Worm (Caenorhabditis elegans) whole organism, early embryonic: ENCODE results near the gene F52D2.6.
A peak's percentile ranks its signal among the peaks of the same experiment; 100 is the strongest.

Experiments
- B0310.2 ChIP-seq: sonication (generic microtip); optimal IDR thresholded peaks from 2 replicates; lab custom pipeline; 2016; ENCODE audit warnings: mild to moderate bottlenecking, missing genetic modification characterization, missing compliant biosample characterization
- F13C5.2 ChIP-seq: sonication (generic microtip); optimal IDR thresholded peaks from 2 replicates; lab custom pipeline; 2017; ENCODE audit warnings: mild to moderate bottlenecking, missing genetic modification characterization, inconsistent platforms, missing compliant biosample characterization
- aly-1 ChIP-seq: sonication (generic microtip); optimal IDR thresholded peaks from 2 replicates; lab custom pipeline; 2016; ENCODE audit warnings: missing genetic modification characterization, missing compliant biosample characterization
- ama-1 ChIP-seq: fragments of 150-350 bp; optimal IDR thresholded peaks from 2 replicates; lab custom pipeline; 2014
- ceh-13 ChIP-seq: fragments of 200-800 bp; sonication (Bioruptor generic); optimal IDR thresholded peaks from 2 replicates; lab custom pipeline; 2018; ENCODE audit warnings: mild to moderate bottlenecking, missing genetic modification characterization, missing compliant biosample characterization
- ceh-36 ChIP-seq: sonication (generic microtip); optimal IDR thresholded peaks from 2 replicates; lab custom pipeline; 2016; ENCODE audit warnings: missing genetic modification characterization, inconsistent platforms, missing compliant biosample characterization
- ets-7 ChIP-seq: sonication (generic microtip); optimal IDR thresholded peaks from 2 replicates; lab custom pipeline; 2016; ENCODE audit warnings: missing genotype, missing genetic modification characterization, missing compliant biosample characterization
- flt-1 ChIP-seq: fragments of 200-800 bp; sonication (Bioruptor generic); IDR thresholded peaks from 2 replicates; pipeline ENCODE4 v1.3.6; 2022; ENCODE audit warnings: missing genetic modification characterization, missing compliant biosample characterization
- hmbx-1 ChIP-seq: sonication (generic microtip); optimal IDR thresholded peaks from 2 replicates; lab custom pipeline; 2016; ENCODE audit warnings: mild to moderate bottlenecking, missing genetic modification characterization, missing compliant biosample characterization
- hmg-4 ChIP-seq: fragments of 200-800 bp; sonication (Bioruptor generic); optimal IDR thresholded peaks from 2 replicates; lab custom pipeline; 2018; ENCODE audit warnings: mild to moderate bottlenecking, missing genetic modification characterization, missing compliant biosample characterization
- hnd-1 ChIP-seq: sonication (generic microtip); optimal IDR thresholded peaks from 2 replicates; lab custom pipeline; 2016; ENCODE audit warnings: missing genetic modification characterization, missing compliant biosample characterization
- pes-1 ChIP-seq: fragments of 200-800 bp; sonication (Bioruptor generic); IDR thresholded peaks from 2 replicates; pipeline ENCODE4 v1.3.6; 2022; ENCODE audit warnings: missing genetic modification reagents, missing genetic modification characterization, missing compliant biosample characterization
- scrt-1 ChIP-seq: fragments of 200-800 bp; sonication (Bioruptor generic); IDR thresholded peaks from 2 replicates; pipeline ENCODE4 v1.3.6; 2022; ENCODE audit warnings: missing genetic modification characterization, missing compliant biosample characterization
- sea-1 ChIP-seq: fragments of 200-800 bp; sonication (Bioruptor generic); conservative IDR thresholded peaks from 2 replicates; pipeline ENCODE4 v1.3.6; 2022; ENCODE audit warnings: missing genetic modification characterization, missing compliant biosample characterization
- tbx-11 ChIP-seq: fragments of 200-800 bp; sonication (Bioruptor generic); IDR thresholded peaks from 2 replicates; pipeline ENCODE4 v1.3.6; 2022; ENCODE audit warnings: missing genetic modification characterization, missing compliant biosample characterization
- tbx-37 ChIP-seq: fragments of 200-800 bp; sonication (Bioruptor generic); conservative IDR thresholded peaks from 2 replicates; pipeline ENCODE4 v1.3.6; 2022; ENCODE audit warnings: missing genetic modification reagents, missing genetic modification characterization, missing compliant biosample characterization
- tra-4 ChIP-seq: sonication (generic microtip); optimal IDR thresholded peaks from 2 replicates; lab custom pipeline; 2017; ENCODE audit warnings: missing genetic modification characterization, missing compliant biosample characterization

The F52D2.6 gene

DNA sequence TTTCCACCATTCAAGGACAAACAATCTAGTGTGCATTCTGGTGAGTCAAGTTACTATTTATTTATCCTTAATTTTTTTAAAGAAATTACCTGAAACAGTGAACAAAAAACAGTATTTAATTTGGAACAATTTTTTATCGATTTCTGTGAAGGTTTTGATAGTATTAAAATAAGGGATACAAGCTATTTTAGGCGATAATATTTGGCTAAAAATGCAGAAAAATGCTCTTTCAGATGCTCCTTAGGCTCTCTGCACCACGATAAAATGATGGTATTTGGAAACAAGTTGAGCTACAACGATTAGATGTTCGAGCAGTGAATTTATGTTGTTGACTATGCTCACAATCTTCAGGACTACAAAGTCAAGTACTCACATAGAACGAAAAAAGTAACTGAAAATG, at the start of gene F52D2.6:
TSS of gene F52D2.6 (plus strand) at position 301 of the 400 bp plus-strand sequence.
- TF ChIP-seq sea-1 (GFP tag; lab: Robert Waterston, UW) = no peak
- no peak for TF ChIP-seq scrt-1
- TF ChIP-seq ets-7 (tag; lab: Kevin White, UChicago) = no peak
- no peak for TF ChIP-seq hmbx-1 (tag; lab: Kevin White, UChicago)
- TF ChIP-seq tra-4 (tag; lab: Kevin White, UChicago) = no peak
- TF ChIP-seq aly-1 (tag; lab: Kevin White, UChicago) = no peak
- no peak for TF ChIP-seq ceh-36
- no peak for TF ChIP-seq tbx-11 (GFP tag; lab: Robert Waterston, UW)
- TF ChIP-seq F13C5.2 (tag; lab: Kevin White, UChicago) = no peak
- no peak for TF ChIP-seq flt-1 (GFP tag; lab: Robert Waterston, UW)
- no peak for TF ChIP-seq ama-1 (lab: Kevin White, UChicago)
- no peak for TF ChIP-seq pes-1 (GFP tag; lab: Robert Waterston, UW)
- no peak for TF ChIP-seq B0310.2
- TF ChIP-seq hnd-1 (tag; lab: Kevin White, UChicago) = no peak
- TF ChIP-seq tbx-37 (GFP tag; lab: Robert Waterston, UW) = no peak
- no peak for TF ChIP-seq ceh-13 (GFP tag; lab: Kevin White, UChicago)

DNA sequence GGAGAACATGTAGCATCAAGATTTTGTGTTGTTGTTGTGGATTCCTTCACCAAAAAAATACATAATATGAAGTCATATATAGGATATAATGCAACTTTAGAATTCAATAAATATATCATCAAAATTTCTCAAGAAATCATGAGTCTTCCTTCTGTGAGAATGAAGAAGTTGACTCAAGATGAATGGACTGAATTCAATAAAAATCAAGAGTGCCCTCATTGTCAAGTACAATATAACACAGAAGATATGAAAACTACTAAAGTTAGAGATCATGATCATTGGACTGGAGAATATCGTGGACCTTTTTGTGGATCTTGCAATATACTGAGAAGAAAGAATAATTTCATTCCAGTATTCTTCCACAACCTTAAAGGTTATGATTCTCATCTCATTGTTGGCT, 40.4 kb upstream of the F52D2.6 start:
- no peak for TF ChIP-seq F13C5.2 (tag; lab: Kevin White, UChicago)
- no peak for TF ChIP-seq hmg-4
- TF ChIP-seq B0310.2 = no peak
- no peak for TF ChIP-seq ama-1 (lab: Kevin White, UChicago)
- no peak for TF ChIP-seq flt-1 (GFP tag; lab: Robert Waterston, UW)
- TF ChIP-seq ceh-13 (GFP tag; lab: Kevin White, UChicago) = no peak
- no peak for TF ChIP-seq sea-1 (GFP tag; lab: Robert Waterston, UW)

DNA sequence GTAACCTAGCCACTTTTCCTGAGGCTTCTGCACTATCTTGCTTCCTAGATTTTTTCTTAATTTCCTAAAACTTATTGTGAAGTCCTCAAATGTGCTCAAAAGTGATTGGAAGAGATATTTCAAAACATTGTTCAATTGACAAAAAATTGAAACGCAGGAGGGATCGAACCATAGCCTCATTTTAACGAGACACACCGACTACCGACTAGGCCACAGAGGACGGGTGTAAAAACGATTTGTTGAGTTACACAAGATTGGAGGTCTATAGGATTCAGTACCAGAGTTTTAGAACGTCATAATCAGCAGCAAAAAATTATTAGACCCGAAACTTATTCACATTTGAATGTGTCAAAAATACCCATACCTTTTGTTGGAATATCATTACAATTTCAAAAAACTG, 36.5 kb upstream of the F52D2.6 start:
- 0 out of 2 replicates have a peak, but pooled peaks have one; percentile 8 for TF ChIP-seq flt-1 (GFP tag; lab: Robert Waterston, UW)
- TF ChIP-seq tbx-11 (GFP tag; lab: Robert Waterston, UW) = no peak
- peak; percentile 34; the same call in 1 of the 2 replicates for TF ChIP-seq pes-1 (GFP tag; lab: Robert Waterston, UW)

DNA sequence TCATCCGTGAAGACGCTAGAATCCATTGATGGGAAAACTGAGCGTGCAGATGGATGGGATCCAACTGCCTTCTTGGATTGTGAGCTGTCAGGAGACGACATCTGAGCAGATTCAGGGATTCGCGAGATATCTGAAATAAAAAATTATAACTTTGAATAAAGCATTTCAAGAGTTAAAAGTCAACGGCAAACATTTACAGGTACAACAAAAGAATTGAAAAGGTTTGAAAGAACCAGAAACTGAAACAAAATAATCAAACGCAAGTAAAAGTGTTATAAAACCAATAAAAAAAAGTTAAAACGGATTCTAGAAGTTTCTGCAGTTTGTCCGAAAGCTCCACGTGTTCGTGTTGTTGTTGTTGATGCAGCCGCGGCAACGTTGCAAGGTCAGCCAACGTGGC, 35.9 kb upstream of the F52D2.6 start, which contains the start of gene Y59E1A.4:
TSS of gene Y59E1A.4 (minus strand) at position 101 of the 400 bp plus-strand sequence.
- TF ChIP-seq scrt-1 (no peak), aly-1 (tag; lab: Kevin White, UChicago) (no peak), hmbx-1 (tag; lab: Kevin White, UChicago) (no peak), ceh-13 (GFP tag; lab: Kevin White, UChicago) (no peak), ets-7 (tag; lab: Kevin White, UChicago) (no peak), tbx-11 (GFP tag; lab: Robert Waterston, UW) (no peak), B0310.2 (no peak), pes-1 (GFP tag; lab: Robert Waterston, UW) (no peak), flt-1 (GFP tag; lab: Robert Waterston, UW) (no peak), sea-1 (GFP tag; lab: Robert Waterston, UW) (no peak), hmg-4 (no peak)

DNA sequence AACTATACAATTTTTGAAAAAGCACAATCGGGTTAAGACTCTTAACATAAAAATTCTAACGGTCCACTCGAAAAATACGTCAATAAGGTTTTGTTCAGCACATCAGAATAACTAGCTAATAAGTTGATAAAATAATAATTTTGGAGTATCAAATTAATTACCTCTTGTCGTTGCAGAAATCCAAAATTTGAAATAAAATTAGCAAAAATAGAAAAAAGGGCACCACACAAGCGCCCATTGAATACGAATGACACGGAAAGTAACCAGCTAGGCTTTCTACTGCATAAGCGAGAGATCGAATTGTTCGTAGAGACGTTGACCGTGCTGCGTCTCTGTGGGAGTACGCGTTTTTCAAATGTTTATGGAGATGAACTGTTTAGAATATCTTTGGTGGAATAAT, 16.7 kb upstream of the F52D2.6 start:
- TF ChIP-seq tbx-11 (GFP tag; lab: Robert Waterston, UW) (no peak), scrt-1 (no peak), B0310.2 (no peak), hnd-1 (tag; lab: Kevin White, UChicago) (no peak)

DNA sequence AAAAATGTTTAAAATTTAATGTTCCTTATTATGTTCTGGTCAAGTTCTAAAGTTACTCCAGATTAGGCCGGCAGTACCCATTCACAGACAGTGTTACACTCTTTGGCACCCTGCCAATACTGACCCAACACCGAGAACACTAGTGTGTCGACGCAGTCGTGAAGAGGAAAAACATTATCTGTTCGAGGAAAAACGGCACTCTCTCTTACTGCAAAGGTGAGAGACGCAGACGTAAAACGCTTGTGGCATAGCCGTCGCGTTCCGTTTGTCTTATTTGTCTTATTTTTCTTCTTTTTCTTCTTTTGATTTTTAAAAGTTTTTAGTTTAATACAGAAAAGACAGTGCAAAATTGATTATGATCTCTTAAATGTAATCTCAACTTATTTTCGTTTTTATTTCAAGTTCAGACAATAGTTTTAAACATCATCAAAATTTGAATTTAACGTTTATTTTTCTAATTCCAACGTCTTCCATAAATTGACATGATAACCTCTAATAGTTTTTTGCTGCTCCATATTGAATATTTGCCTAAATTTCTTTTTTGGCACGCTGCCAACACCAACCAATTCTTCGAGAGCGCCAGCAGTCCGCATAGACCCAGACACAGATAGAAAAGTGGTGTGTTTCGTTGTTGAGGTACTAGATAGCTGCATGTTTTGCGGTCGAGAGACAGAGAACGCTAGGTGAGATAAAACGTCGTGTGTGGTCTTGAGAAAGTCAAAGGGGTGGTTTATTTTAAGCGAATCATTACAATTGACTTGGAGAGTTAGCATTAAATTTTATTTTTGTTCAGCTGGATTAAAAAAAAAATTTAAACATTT, 14.7 kb upstream of the F52D2.6 start:
- TF ChIP-seq sea-1 (GFP tag; lab: Robert Waterston, UW) (no peak), hnd-1 (tag; lab: Kevin White, UChicago) (no peak), pes-1 (GFP tag; lab: Robert Waterston, UW) (no peak), aly-1 (tag; lab: Kevin White, UChicago) (no peak)

DNA sequence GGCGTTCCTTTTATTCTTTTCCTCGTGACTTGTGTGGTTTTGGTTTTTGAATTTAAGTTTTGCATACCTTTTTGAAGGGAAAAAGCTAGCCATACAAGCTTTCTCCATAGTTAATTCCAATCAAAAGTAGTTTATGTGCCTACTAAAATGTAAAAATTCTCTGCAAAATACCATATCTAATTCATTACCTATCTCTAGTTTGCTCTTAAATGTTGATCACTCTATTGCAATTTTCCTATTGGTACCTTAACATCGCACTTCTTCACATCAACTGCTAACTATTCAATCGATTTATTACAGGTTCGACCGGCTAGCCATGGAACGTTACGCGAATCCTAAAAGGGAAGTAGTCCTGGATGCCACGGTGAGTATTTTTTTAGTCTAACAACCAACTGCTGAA, 13.5 kb upstream of the F52D2.6 start, which contains the start of gene F52D2.7:
TSS of gene F52D2.7 (plus strand) at position 301 of the 400 bp plus-strand sequence.
- no peak for TF ChIP-seq aly-1 (tag; lab: Kevin White, UChicago)

DNA sequence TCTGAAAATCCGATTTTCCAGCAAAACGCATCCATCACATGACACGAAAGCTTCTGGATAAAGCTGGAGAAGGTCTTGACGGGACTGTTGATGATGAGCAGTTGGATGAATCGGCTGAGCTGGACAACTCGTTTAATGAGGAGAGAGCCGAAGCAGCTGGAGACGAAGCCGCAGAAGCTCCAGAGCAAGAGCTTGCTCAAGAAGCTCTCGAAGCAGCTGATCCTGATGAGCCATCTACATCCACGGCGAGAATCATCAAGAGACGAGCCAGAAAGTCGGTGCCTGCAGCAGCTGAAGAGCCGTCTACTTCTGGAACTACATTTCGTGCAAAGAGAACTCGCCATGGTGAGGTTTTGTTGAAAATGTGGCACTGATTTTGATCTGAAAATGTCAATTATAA, 11.4 kb upstream of the F52D2.6 start:
- TF ChIP-seq B0310.2 = no peak
- no peak for TF ChIP-seq flt-1 (GFP tag; lab: Robert Waterston, UW)
- no peak for TF ChIP-seq tbx-37 (GFP tag; lab: Robert Waterston, UW)
- TF ChIP-seq scrt-1 = no peak
- no peak for TF ChIP-seq ceh-13 (GFP tag; lab: Kevin White, UChicago)
- TF ChIP-seq aly-1 (tag; lab: Kevin White, UChicago) = no peak
- no peak for TF ChIP-seq sea-1 (GFP tag; lab: Robert Waterston, UW)
- TF ChIP-seq hnd-1 (tag; lab: Kevin White, UChicago) = no peak
